Fruit fly (Drosophila melanogaster): ENCODE data around the gene CG43055.

Gene CG43055

DNA sequence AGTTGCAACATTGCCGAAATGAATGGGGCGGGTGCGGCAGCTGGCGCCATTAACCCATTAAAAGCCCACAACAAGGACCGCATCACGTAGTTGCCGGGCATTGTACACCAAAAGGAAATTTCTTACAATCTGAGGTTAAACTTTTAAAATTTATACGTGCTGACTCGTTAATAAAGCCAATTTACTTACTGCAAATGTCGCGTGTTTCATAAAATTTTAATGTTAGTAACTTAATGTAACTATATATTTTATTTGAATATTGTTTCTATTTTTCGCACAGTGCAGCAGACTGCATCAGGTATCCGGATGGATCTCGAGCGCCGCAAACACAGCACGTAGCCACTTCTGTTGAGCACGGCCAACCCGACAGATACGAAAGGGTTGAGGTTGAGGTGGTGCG is 5.9 kb downstream of the CG43055 start:
- no peak for TF ChIP-seq dmrt93B (GFP tag; optimal IDR thresholded peaks at IDR 0.05)
- TF ChIP-seq fru (GFP tag; optimal IDR thresholded peaks at IDR 0.05) = peak; percentile 30
- TF ChIP-seq Vsx2 (GFP tag; optimal IDR thresholded peaks at IDR 0.05; ENCODE audit: partially characterized antibody) = no peak
- TF ChIP-seq Dfd (GFP tag; optimal IDR thresholded peaks at IDR 0.05) = no peak
- peak; percentile 50 for TF ChIP-seq HLH106 (tag; optimal IDR thresholded peaks at IDR 0.05)
- no peak for TF ChIP-seq sage (GFP tag; optimal IDR thresholded peaks at IDR 0.05)
- no peak for TF ChIP-seq Abd-B (GFP tag; optimal IDR thresholded peaks at IDR 0.05)
- no peak for TF ChIP-seq lola (GFP tag; optimal IDR thresholded peaks at IDR 0.05)
- no peak for TF ChIP-seq tai (GFP tag; optimal IDR thresholded peaks at IDR 0.05)
- no peak for TF ChIP-seq GATAd (GFP tag; optimal IDR thresholded peaks at IDR 0.05)
- peak; percentile 21 for TF ChIP-seq ey (GFP tag; optimal IDR thresholded peaks at IDR 0.05)
- TF ChIP-seq usp (GFP tag; optimal IDR thresholded peaks at IDR 0.05) = no peak
- peak; percentile 18 for TF ChIP-seq h (GFP tag; optimal IDR thresholded peaks at IDR 0.05)
- TF ChIP-seq CrebA (GFP tag; optimal IDR thresholded peaks at IDR 0.05; ENCODE audit: borderline replicate concordance) = no peak
- TF ChIP-seq Jra (GFP tag; optimal IDR thresholded peaks at IDR 0.05) = no peak
- TF ChIP-seq OdsH (GFP tag; optimal IDR thresholded peaks at IDR 0.05) = peak; percentile 8
- no peak for TF ChIP-seq dsf (GFP tag; optimal IDR thresholded peaks at IDR 0.05; ENCODE audit: borderline replicate concordance)
- TF ChIP-seq Mio (GFP tag; optimal IDR thresholded peaks at IDR 0.05) = no peak
- peak; percentile 47 for TF ChIP-seq Sp1 (GFP tag; optimal IDR thresholded peaks at IDR 0.05)
- no peak for TF ChIP-seq Hr78 (GFP tag; optimal IDR thresholded peaks at IDR 0.05)
- peak in 1 of 2 experiments; percentile 32 for TF ChIP-seq foxo (GFP tag; optimal IDR thresholded peaks at IDR 0.05)

dm6 chr2L:4417982-4418381 is 7.0 kb downstream of the CG43055 start:
- TF ChIP-seq Mio (GFP tag; optimal IDR thresholded peaks at IDR 0.05) = no peak
- no peak for TF ChIP-seq Hnf4 (GFP tag; optimal IDR thresholded peaks at IDR 0.05)
- TF ChIP-seq dsf (GFP tag; optimal IDR thresholded peaks at IDR 0.05; ENCODE audit: borderline replicate concordance) = no peak
- TF ChIP-seq tai (GFP tag; optimal IDR thresholded peaks at IDR 0.05) = no peak
- no peak for TF ChIP-seq lola (GFP tag; optimal IDR thresholded peaks at IDR 0.05)
- TF ChIP-seq usp (GFP tag; optimal IDR thresholded peaks at IDR 0.05) = no peak
- no peak for TF ChIP-seq Dif (GFP tag; optimal IDR thresholded peaks at IDR 0.05; ENCODE audit: partially characterized antibody)
- no peak for TF ChIP-seq Hr83 (GFP tag; optimal IDR thresholded peaks at IDR 0.05; ENCODE audit: poor library complexity, severe bottlenecking)
- TF ChIP-seq CG32264 (GFP tag; optimal IDR thresholded peaks at IDR 0.05) = no peak
- no peak for TF ChIP-seq dmrt93B (GFP tag; optimal IDR thresholded peaks at IDR 0.05)
- TF ChIP-seq Abd-B (GFP tag; optimal IDR thresholded peaks at IDR 0.05) = no peak
- TF ChIP-seq Sp1 (GFP tag; optimal IDR thresholded peaks at IDR 0.05) = no peak
- TF ChIP-seq CrebA (GFP tag; optimal IDR thresholded peaks at IDR 0.05; ENCODE audit: borderline replicate concordance) = no peak
- no peak for TF ChIP-seq sv (GFP tag; optimal IDR thresholded peaks at IDR 0.05)
- TF ChIP-seq brk (GFP tag; optimal IDR thresholded peaks at IDR 0.05) = no peak
- TF ChIP-seq h (GFP tag; optimal IDR thresholded peaks at IDR 0.05) = no peak
- TF ChIP-seq CG9705 (GFP tag; optimal IDR thresholded peaks at IDR 0.05) = no peak
- TF ChIP-seq Vsx2 (GFP tag; optimal IDR thresholded peaks at IDR 0.05; ENCODE audit: partially characterized antibody) = no peak
- no peak for TF ChIP-seq fru (GFP tag; optimal IDR thresholded peaks at IDR 0.05)

DNA sequence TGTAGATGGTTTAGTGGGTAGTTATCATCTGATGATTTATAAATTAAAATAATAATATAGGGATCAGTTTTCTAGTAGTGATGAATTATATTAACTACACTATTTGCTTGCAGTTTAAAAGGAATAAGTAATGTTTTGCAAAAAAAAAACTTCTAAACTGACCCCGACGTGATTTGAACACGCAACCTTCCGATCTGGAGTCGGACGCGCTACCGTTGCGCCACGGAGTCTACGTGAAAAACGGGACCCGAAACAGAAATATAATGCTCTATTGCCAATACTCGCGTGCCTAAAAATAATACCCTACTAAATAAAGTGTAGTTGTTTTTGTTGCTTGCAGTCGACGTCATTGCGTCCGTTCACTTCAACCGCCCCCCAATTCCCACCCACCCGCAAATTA is 7.9 kb downstream of the CG43055 start:
- TF ChIP-seq Abd-B (GFP tag; optimal IDR thresholded peaks at IDR 0.05) (no peak), usp (GFP tag; optimal IDR thresholded peaks at IDR 0.05) (no peak), sage (GFP tag; optimal IDR thresholded peaks at IDR 0.05) (no peak), N (GFP tag; optimal IDR thresholded peaks at IDR 0.05) (no peak), CG9705 (GFP tag; optimal IDR thresholded peaks at IDR 0.05) (no peak), tai (GFP tag; optimal IDR thresholded peaks at IDR 0.05) (no peak), Myc (optimal IDR thresholded peaks at IDR 0.05) (no peak), br (GFP tag; optimal IDR thresholded peaks at IDR 0.05) (no peak), OdsH (GFP tag; optimal IDR thresholded peaks at IDR 0.05) (no peak)

DNA sequence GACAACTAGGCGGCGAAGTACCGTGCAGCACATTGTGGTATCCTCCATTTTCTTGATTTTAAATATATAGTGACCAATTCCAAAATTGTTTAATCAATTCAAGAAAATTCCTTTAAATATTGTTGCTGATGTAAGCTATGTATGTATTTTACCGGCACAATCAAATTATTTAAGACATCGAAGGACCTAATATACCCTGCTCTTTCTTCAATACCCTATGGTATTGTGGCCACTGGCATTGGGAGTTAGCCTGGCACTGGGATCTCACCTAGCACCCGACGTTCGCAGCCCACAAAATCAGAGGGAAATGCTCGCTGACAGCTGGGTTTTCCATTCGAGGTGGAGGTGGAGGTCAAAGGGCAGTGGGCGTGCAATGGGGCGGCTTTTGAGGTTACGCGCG is 11.2 kb downstream of the CG43055 start:
- no peak for TF ChIP-seq jim (GFP tag; optimal IDR thresholded peaks at IDR 0.05)
- peak in 1 of 2 experiments; percentile 7 for TF ChIP-seq foxo (GFP tag; optimal IDR thresholded peaks at IDR 0.05)

DNA sequence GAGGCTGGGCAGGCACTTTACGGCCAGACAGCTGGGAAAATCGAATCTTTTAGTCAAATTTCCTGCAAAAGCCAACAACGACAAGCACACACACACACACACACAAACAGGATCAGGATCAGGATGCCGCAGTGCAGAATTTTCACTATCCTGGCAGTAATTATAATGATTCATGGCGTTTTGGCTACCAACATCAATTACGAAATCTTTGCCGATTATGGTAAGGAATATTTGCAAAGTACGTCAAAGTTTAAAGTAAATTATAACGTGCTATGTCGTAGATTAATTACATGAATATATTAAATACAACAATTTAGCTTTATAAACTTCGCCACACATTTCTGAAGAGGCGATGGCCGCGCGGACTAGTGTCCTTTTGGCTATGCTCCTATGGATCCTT is 22.7 kb downstream of the CG43055 start, which contains the start of the genes CG34177 and CG34178:
CG34177 (plus strand) TSS at position 301 of the 400 bp plus-strand sequence.
CG34178 (plus strand) TSS at position 301 of the 400 bp plus-strand sequence.
- TF ChIP-seq jim (GFP tag; optimal IDR thresholded peaks at IDR 0.05) (no peak), Hr78 (GFP tag; optimal IDR thresholded peaks at IDR 0.05) (no peak), OdsH (GFP tag; optimal IDR thresholded peaks at IDR 0.05) (no peak), ey (GFP tag; optimal IDR thresholded peaks at IDR 0.05) (no peak), Rel (GFP tag; optimal IDR thresholded peaks at IDR 0.05) (no peak), Rel (tag; optimal IDR thresholded peaks at IDR 0.05) (no peak), Dif (GFP tag; optimal IDR thresholded peaks at IDR 0.05; ENCODE audit: partially characterized antibody) (no peak), psq (GFP tag; optimal IDR thresholded peaks at IDR 0.05) (no peak), dl (GFP tag; optimal IDR thresholded peaks at IDR 0.05; ENCODE audit: insufficient read depth in 1 of 2, partially characterized antibody in 2 of 2) (no peak), fru (GFP tag; optimal IDR thresholded peaks at IDR 0.05) (no peak), CG9705 (GFP tag; optimal IDR thresholded peaks at IDR 0.05) (no peak), Abd-B (GFP tag; optimal IDR thresholded peaks at IDR 0.05) (no peak), HLH106 (tag; optimal IDR thresholded peaks at IDR 0.05) (no peak), dsf (GFP tag; optimal IDR thresholded peaks at IDR 0.05; ENCODE audit: borderline replicate concordance) (no peak), GATAd (GFP tag; optimal IDR thresholded peaks at IDR 0.05) (no peak), CrebA (GFP tag; optimal IDR thresholded peaks at IDR 0.05; ENCODE audit: borderline replicate concordance) (no peak)
